Worm (Caenorhabditis elegans): Measurements from ENCODE around the gene gpa-10.

The gpa-10 gene

DNA sequence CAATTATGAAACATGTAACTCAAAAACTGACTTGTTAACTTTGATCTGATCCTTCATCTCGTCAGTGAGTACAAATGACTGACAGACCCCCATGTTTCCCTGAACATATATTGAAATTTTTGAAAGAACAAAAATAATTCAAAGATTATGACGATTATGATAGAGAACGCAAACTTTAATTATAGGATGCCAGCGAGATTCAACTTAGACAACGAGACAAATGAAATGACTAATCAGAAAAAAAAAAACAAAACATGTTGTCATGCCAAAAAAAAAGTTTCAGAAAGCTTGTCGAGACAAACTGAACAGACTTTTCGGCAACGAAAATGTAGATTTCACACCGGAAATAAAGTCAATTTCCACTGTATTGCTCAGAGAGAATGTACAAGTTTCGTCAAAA is at the start of gene gpa-10:
gpa-10 (minus strand) TSS at position 101 of the 400 bp plus-strand sequence.
- TF ChIP-seq W03F9.2 (tag; optimal IDR thresholded peaks at IDR 0.05) (no peak), dao-5 (tag; optimal IDR thresholded peaks at IDR 0.05) (no peak), him-1 (tag; optimal IDR thresholded peaks at IDR 0.05) (no peak)

DNA sequence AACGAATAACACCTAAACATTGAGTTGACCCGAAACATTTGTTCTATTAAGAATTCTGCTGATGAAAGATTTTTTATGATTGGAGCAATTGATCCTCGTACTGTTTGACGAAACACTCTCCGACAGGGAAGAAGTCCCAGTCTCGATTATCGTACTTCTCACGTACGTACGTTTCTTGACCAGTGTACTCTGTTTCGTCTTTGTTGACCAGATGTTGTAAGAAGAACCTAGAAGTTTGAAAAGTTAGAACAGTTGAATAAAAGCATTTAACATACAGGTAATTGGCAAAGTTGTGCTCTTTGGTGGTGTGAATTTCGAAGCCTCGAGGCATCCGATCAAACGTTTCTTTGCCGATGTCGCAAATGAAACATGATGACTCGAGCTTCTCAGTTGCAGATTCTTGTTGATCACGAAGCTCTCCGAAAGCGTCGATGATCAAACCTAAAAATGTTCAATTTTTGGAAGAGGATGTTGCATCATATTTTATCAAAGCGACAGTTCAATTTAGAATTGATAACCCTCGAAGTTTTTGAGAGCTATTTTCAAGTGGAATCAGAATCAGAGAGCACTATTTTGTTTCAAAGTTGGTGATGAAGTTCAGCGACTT is 47.4 kb upstream of the gpa-10 start:
- TF ChIP-seq dao-5 (tag; optimal IDR thresholded peaks at IDR 0.05) = no peak
- no peak for TF ChIP-seq W03F9.2 (tag; optimal IDR thresholded peaks at IDR 0.05)
- no peak for TF ChIP-seq him-1 (tag; optimal IDR thresholded peaks at IDR 0.05)

DNA sequence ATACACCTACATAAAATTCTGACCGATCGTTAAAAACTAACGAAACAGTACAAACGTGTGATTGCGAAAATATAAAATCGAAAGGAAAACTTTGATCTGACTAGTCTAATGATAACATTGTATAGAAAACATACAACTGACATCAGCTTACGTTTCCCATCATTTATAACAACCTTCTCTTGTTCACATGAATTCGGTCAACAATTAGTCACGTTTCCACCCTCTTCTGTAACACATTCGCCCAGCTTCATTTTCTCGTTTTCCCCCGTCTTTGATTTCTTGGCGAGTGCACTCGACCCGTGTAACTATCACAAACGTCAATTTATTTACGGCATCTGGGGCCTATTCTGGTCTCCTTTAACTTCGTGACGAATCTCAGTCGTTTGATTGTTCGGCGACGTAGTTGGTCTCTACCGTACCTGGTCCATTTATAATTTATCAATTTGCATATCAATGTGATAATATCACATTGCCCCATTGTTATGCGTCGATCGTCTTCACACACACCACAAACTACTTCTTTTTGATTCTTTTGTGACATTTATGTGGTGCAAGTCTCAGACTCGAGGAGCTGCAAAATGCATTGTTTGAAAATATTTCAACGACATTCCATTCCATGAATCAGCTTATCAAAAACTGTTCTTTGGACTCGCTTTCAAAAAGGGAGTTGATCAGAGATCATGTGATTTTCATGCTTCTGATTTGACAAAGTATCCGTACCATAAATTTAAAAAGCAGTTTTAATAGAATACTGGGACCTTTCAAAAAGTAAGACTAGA is 46.4 kb upstream of the gpa-10 start:
- TF ChIP-seq dao-5 (tag; optimal IDR thresholded peaks at IDR 0.05) (no peak), him-1 (tag; optimal IDR thresholded peaks at IDR 0.05) (no peak), W03F9.2 (tag; optimal IDR thresholded peaks at IDR 0.05) (no peak)

DNA sequence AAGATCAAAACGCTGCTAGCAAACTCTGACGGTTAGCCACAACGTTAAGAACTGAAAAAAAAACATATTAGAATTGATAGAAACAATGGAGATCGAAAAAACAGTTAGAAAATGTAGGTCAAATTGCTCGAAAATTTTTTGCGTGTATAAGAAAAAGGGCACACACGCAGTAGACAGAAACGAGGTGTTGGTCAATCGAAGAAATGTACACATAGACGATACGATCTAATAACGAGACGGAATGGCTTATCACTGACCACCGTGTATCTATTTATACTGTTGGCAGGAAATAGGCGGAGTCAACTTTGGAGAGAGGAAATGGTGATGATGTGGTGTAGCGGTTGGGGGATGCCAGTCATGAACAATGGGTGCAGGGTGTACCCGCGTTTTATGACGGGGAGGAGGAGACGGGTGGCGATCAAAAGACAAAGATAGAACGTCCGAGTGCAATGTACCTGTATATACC is 45.6 kb upstream of the gpa-10 start, which contains the start of gene odc-1:
odc-1 (minus strand) TSS at position 51 of the 466 bp plus-strand sequence.
- TF ChIP-seq W03F9.2 (tag; optimal IDR thresholded peaks at IDR 0.05) = no peak
- no peak for TF ChIP-seq him-1 (tag; optimal IDR thresholded peaks at IDR 0.05)
- TF ChIP-seq dao-5 (tag; optimal IDR thresholded peaks at IDR 0.05) = no peak

DNA sequence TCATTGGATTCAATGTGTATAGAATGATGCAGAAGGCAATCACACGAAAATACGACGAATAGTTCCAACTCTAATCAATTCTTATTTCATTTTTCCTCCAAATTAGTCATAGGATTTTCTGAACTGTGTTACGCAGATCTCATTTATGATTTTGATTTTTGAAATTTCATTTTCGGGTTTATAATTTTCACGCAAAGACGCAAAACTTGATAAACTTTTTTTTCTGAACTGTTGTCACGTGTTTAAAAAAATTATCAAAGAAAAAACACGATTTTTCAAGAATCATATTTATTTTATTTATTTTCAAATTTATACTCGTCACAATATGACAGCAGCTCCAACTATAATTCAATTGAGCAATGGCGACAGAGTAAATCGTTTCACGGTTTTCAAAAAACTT is 42.1 kb upstream of the gpa-10 start, which contains the start of gene K11C4.1:
K11C4.1 (plus strand) TSS at position 301 of the 400 bp plus-strand sequence.
- TF ChIP-seq W03F9.2 (tag; optimal IDR thresholded peaks at IDR 0.05) (no peak), dao-5 (tag; optimal IDR thresholded peaks at IDR 0.05) (no peak), him-1 (tag; optimal IDR thresholded peaks at IDR 0.05) (no peak)

DNA sequence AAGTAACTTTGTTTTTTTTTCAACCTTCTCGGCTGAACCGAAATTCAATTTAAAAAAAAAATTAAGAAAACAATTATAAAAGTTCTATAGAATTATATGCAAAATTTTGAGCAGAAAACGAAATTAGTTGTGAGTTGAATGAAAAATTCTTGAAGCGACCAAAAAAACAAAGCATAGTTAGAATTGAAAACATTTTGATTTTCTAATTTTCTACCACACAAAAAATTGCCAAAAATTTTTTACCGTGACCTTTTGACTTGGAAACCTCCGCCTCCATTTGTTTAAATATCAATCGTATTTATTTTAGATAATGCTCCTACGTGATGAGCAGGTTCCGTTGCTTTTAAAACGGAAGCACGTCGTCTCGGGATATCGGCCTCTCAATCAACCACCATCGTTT is 40.2 kb upstream of the gpa-10 start, which contains the start of gene K11C4.2:
K11C4.2 (plus strand) TSS at position 301 of the 400 bp plus-strand sequence.
- no peak for TF ChIP-seq W03F9.2 (tag; optimal IDR thresholded peaks at IDR 0.05)
- no peak for TF ChIP-seq dao-5 (tag; optimal IDR thresholded peaks at IDR 0.05)
- no peak for TF ChIP-seq him-1 (tag; optimal IDR thresholded peaks at IDR 0.05)

DNA sequence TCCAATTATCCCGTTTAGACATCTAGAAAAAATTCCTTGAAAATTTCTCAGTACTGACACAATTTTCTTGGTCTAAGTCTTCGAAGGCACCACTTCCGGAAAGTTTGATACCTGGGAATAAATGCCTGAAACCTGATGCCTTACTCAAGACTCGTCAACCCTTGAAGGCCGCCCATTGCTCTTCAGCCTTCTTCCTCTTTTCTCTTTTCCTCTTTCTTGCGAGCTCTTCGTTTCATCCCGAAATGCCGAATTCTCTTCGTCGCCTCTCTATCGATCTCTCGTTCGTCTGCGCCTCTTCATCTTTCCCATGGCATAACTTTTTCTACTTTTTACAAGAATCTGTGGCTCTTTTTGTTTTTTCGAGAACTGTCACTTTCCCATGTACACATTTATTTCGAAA is 39.1 kb upstream of the gpa-10 start:
- TF ChIP-seq him-1 (tag; optimal IDR thresholded peaks at IDR 0.05) = peak; percentile 33
- no peak for TF ChIP-seq dao-5 (tag; optimal IDR thresholded peaks at IDR 0.05)

DNA sequence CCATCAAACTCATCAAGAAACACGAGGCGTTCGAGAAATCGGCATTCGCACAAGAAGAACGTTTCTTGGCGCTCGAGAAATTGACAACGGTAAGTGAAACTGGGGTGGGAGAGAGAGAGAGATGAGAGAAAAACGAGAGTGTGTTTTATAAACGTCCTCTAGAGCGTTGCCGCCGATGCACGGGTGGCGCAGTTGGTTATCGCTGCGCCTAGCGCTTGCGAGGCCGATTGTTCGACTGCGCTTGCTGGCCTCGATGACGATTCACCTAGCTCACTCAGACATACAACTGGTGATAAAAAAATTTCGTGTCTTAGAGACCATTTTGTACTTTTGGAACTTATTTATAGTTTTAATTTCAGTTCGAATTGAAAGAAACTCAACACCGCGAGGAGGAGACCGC is 34.2 kb upstream of the gpa-10 start:
- TF ChIP-seq dao-5 (tag; optimal IDR thresholded peaks at IDR 0.05) = peak; percentile 86
- no peak for TF ChIP-seq W03F9.2 (tag; optimal IDR thresholded peaks at IDR 0.05)
- peak; percentile 84 for TF ChIP-seq him-1 (tag; optimal IDR thresholded peaks at IDR 0.05)

DNA sequence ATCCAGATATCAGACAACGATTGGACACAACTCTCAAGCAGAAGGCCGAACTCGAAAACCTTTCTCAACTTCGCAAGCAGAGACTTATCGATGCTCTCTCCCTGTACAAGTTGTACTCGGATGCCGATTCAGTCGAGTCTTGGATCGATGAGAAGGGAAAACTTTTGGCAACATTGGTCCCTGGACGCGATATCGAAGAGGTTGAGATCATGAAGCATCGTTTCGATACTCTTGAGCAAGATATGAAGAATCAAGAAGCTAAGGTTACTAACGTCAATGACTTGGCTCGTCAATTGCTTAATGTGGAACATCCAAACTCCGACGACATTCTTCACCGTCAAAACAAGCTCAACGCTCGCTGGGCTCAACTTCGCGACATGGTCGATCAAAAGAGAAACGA is 30.5 kb upstream of the gpa-10 start:
- TF ChIP-seq dao-5 (tag; optimal IDR thresholded peaks at IDR 0.05) (no peak), W03F9.2 (tag; optimal IDR thresholded peaks at IDR 0.05) (no peak), him-1 (tag; optimal IDR thresholded peaks at IDR 0.05) (no peak)

DNA sequence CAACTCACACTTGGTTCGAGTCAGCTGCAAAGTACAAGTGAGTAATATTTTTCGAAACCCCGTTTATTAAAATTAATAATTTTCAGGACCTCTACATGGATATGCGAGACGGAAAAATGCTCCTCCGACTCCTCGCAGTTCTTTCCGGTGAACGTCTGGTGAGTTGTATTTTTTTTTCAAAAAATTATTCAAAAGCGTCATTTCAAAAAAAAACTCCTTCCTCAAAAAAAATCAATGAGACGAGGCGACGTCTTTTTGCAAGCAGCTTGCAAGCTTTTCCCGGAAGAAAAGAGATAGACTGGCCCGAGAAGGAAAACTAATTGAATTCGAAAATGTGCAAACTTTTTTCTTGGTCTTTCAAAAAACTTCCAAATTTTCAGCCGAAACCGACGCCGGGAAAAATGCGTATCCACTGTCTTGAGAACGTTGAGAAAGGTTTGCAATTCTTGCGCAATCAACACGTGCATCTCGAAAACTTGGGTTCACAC is 27.9 kb upstream of the gpa-10 start:
- TF ChIP-seq dao-5 (tag; optimal IDR thresholded peaks at IDR 0.05) (no peak), W03F9.2 (tag; optimal IDR thresholded peaks at IDR 0.05) (no peak), him-1 (tag; optimal IDR thresholded peaks at IDR 0.05) (no peak)

DNA sequence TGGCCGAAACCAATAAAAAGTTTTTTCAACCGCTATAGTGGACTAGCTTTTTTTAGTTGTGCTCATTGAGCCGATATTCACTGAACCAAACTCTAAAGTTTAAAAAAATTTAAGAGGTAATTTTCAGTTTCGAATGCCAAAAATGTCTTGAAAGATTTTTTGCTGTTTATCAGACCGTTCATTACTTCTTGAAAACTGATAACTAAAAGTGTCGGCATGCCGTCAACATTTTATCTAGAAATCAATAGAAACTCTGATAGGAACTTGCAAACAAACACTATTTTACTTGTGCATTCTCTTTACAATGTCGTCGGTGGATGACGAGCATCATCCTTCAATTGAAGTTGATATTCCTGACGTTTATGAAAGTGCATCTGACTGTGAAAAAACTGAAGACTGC is 27.1 kb upstream of the gpa-10 start:
- TF ChIP-seq him-1 (tag; optimal IDR thresholded peaks at IDR 0.05) (no peak), dao-5 (tag; optimal IDR thresholded peaks at IDR 0.05) (no peak), W03F9.2 (tag; optimal IDR thresholded peaks at IDR 0.05) (no peak)

DNA sequence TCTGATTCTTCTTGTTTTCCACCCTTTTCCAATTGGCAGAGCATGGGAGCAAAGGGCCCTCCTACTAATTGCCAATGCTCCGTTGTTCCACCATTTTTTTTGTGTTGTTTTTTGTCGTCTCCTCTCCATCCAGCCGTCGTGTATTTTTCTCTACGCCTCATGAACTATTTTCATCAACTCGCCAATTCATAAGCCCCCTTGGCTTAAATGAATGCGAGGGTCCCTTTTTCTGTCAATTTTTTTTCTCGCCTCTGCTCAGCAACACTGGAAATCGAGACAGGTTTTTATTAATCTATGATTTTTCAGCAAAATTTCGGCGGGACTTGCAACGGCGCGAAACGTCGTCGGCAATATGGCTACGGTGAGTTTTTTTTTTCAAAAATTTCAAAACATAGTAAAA is 26.4 kb upstream of the gpa-10 start, which contains the start of gene unc-70:
unc-70 (plus strand) TSS at position 301 of the 400 bp plus-strand sequence.
- TF ChIP-seq dao-5 (tag; optimal IDR thresholded peaks at IDR 0.05) = no peak
- no peak for TF ChIP-seq W03F9.2 (tag; optimal IDR thresholded peaks at IDR 0.05)
- peak; percentile 4 for TF ChIP-seq him-1 (tag; optimal IDR thresholded peaks at IDR 0.05)

DNA sequence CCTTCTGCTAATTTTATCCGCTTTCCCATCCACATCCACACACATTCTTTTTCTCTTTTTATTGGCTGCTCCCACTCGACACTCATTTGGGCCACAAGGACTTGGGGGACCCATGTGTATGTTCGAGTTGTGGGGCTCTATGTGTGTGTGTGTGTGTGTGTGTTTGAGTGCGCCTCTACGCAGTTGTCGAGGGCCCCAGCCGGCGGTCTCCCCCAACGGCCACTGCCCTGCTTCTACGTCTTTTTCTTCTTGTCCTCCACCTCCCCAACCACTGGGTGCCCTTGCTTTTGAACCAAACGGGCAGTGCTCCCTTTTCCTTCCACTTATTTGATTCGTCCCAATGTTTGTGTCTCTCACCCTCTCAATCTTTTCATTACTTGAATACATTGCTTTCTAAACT is 26.0 kb upstream of the gpa-10 start:
- TF ChIP-seq dao-5 (tag; optimal IDR thresholded peaks at IDR 0.05) = no peak
- TF ChIP-seq him-1 (tag; optimal IDR thresholded peaks at IDR 0.05) = peak; percentile 44

DNA sequence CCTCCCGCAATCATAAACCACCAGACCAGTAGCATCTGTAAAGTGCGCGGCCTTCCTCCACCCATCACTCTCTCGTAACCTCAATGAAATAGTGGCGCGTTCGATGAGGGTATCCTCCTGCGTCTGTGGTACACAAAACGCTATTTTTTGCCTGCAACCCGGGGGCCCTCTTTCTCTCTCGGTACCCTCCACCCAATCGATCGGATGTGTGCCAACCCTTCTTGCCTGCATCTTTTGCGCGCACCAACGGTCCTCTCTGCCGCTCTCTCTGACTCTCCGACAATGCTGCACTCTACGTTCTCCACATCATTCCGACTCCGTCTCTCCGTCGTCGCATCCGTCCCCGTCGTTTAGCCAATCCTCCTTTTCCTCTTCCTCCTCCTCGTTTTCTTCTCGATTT is 24.9 kb upstream of the gpa-10 start:
- peak; percentile 70 for TF ChIP-seq him-1 (tag; optimal IDR thresholded peaks at IDR 0.05)
- no peak for TF ChIP-seq W03F9.2 (tag; optimal IDR thresholded peaks at IDR 0.05)

Data from whole organism, L4/young adult.